Fruit fly (Drosophila melanogaster) whole organism, pupa: ENCODE results near the gene CG10479.

ENCODE experiments used
- CG12605 ChIP-seq: fragments of 200-800 bp; sonication (Bioruptor generic); IDR thresholded peaks from 2 replicates; pipeline ENCODE4 v1.3.6; 2022; ENCODE audit warnings: missing biosample characterization, missing genetic modification characterization
- CG13204 ChIP-seq: fragments of 200-800 bp; sonication (Bioruptor generic); optimal IDR thresholded peaks from 2 replicates; lab custom pipeline; 2018; ENCODE audit warnings: missing biosample characterization, mild to moderate bottlenecking, missing genetic modification characterization, moderate library complexity
- CG14655 ChIP-seq: fragments of 200-800 bp; sonication (Bioruptor generic); optimal IDR thresholded peaks from 3 replicates; lab custom pipeline; 2017; ENCODE audit warnings: mild to moderate bottlenecking, missing biosample characterization, missing genetic modification reagents, missing genetic modification characterization
- CG17806 ChIP-seq: fragments of 200-800 bp; sonication (Bioruptor generic); optimal IDR thresholded peaks from 2 replicates; lab custom pipeline; 2018; ENCODE audit warnings: missing biosample characterization, mild to moderate bottlenecking, missing genetic modification characterization, moderate library complexity
- CG9948 ChIP-seq: fragments of 200-800 bp; sonication (Bioruptor generic); optimal IDR thresholded peaks from 2 replicates; lab custom pipeline; 2018; ENCODE audit warnings: missing biosample characterization, mild to moderate bottlenecking, missing genetic modification characterization, moderate library complexity
- Snoo ChIP-seq: fragments of 200-800 bp; sonication (Bioruptor generic); optimal IDR thresholded peaks from 3 replicates; lab custom pipeline; 2017; ENCODE audit warnings: missing biosample characterization, mild to moderate bottlenecking, missing genetic modification characterization, inconsistent platforms

DNA sequence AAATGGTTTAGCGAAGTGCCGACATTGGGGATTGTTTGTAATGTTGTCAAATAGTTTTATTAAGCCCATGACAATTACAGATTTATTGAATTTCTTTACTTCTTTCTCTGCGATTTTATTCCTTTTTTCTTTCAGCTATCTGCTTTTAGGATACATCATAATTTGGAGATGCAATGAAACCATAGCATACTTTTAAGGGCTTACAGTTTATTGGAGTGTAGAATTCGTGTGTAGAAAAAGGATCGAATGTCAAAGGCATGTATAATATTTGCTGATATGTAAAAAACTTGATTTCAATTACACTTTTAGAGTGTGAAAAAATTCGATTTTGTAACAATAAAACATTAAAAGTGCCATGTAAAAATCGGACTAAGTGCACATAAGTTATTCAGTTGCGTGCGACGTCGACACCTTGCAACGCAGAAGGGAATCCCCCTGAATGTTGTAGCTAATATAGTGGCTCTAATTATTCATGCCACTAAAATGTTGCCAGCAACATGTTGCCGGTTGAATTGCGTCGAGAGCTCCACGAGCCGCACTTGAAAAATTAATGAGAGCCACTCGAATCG is 8.9 kb downstream of the CG10479 start:
- TF ChIP-seq CG17806 (tag; lab: Kevin White, UChicago) (no peak), CG12605 (no peak), Snoo (tag; lab: Kevin White, UChicago) (no peak), CG14655 (GFP tag; lab: Kevin White, UChicago) (no peak), CG13204 (GFP tag; lab: Kevin White, UChicago) (no peak), CG9948 (tag; lab: Kevin White, UChicago) (no peak)
